Worm (Caenorhabditis elegans) whole organism, L3 larva: ENCODE results near the gene F56C4.4.

Experiments used
- ama-1 ChIP-seq: fragments of 150-350 bp; optimal IDR thresholded peaks from 2 replicates; lab custom pipeline; 2018
- eor-1 ChIP-seq, 2 experiments: fragments of 150-350 bp; optimal IDR thresholded peaks; 2 replicates each; lab custom pipeline; 2014 to 2018; ENCODE audit warnings: missing biosample characterization in 2 of 2, missing genetic modification characterization in 2 of 2
- nhr-12 ChIP-seq: fragments of 150-350 bp; optimal IDR thresholded peaks from 2 replicates; lab custom pipeline; 2014; ENCODE audit warnings: missing biosample characterization, missing genetic modification characterization
- nhr-76 ChIP-seq: fragments of 150-350 bp; sonication (generic microtip); optimal IDR thresholded peaks from 5 replicates; lab custom pipeline; 2014; ENCODE audit warnings: missing biosample characterization, missing genetic modification characterization
- unc-62 ChIP-seq: fragments of 150-350 bp; sonication (generic microtip); optimal IDR thresholded peaks from 4 replicates; lab custom pipeline; 2014; ENCODE audit warnings: missing biosample characterization, missing genetic modification reagents, missing genetic modification characterization
- ztf-11 ChIP-seq: fragments of 150-350 bp; optimal IDR thresholded peaks from 2 replicates; lab custom pipeline; 2014; ENCODE audit warnings: missing biosample characterization, missing genetic modification characterization

DNA sequence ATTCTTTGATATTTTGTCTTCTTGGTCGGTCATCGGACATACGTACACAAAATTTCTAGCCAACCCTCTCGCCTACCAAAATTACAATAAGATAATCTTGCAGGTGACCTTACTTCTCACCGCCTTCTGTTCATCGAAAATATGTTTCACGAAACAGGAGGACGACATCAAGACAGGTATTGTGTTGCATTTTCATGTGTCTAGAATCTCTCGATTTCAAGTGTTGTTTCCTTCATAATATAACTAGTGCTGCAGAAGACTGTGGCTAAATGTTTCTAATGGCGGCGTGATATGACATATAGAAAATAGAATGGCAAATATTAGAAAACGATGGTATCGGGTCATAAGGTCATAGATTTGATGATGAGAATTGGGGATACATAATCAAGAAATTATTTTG lies 14.0 kb downstream of the F56C4.4 start:
- TF ChIP-seq eor-1 (tag; optimal IDR thresholded peaks at IDR 0.05; lab: Kevin White, UChicago) (no peak), unc-62 (GFP tag; lab: Kevin White, UChicago) (no peak), nhr-76 (tag; lab: Kevin White, UChicago) (no peak), ztf-11 (tag; lab: Kevin White, UChicago) (no peak), ama-1 (lab: Kevin White, UChicago) (no peak), nhr-12 (tag; lab: Kevin White, UChicago) (no peak)
